Worm (Caenorhabditis elegans): ENCODE measurements around the gene cht-6.

cht-6 gene

ce11 chrV:6448356-6448755 lies 33.6 kb downstream of the cht-6 start, which contains the start of gene fbxa-196:
Gene fbxa-196, plus strand, starts transcription at chrV:6448656.
- TF ChIP-seq W03F9.2 (tag; optimal IDR thresholded peaks at IDR 0.05): no peak
- TF ChIP-seq dao-5 (tag; optimal IDR thresholded peaks at IDR 0.05): no peak
- no peak for TF ChIP-seq him-1 (tag; optimal IDR thresholded peaks at IDR 0.05)

- TF ChIP-seq him-1 (tag; optimal IDR thresholded peaks at IDR 0.05) (no peak), W03F9.2 (tag; optimal IDR thresholded peaks at IDR 0.05) (no peak), dao-5 (tag; optimal IDR thresholded peaks at IDR 0.05) (no peak)
Measured at ce11 chrV:6450129-6451011, 35.6 kb downstream of the cht-6 start, which contains the start of gene acl-8. Gene acl-8, plus strand, starts transcription at chrV:6450870.

- TF ChIP-seq dao-5 (tag; optimal IDR thresholded peaks at IDR 0.05) (no peak), him-1 (tag; optimal IDR thresholded peaks at IDR 0.05) (no peak), W03F9.2 (tag; optimal IDR thresholded peaks at IDR 0.05) (no peak)
Measured at ce11 chrV:6453122-6453521, 38.3 kb downstream of the cht-6 start, which contains the start of gene acl-9. Gene acl-9, plus strand, starts transcription at chrV:6453226.

- no peak for TF ChIP-seq him-1 (tag; optimal IDR thresholded peaks at IDR 0.05)
- no peak for TF ChIP-seq W03F9.2 (tag; optimal IDR thresholded peaks at IDR 0.05)
- no peak for TF ChIP-seq dao-5 (tag; optimal IDR thresholded peaks at IDR 0.05)
Measured at ce11 chrV:6456903-6457302, 42.1 kb downstream of the cht-6 start.

- TF ChIP-seq W03F9.2 (tag; optimal IDR thresholded peaks at IDR 0.05) (no peak), him-1 (tag; optimal IDR thresholded peaks at IDR 0.05) (no peak), dao-5 (tag; optimal IDR thresholded peaks at IDR 0.05) (no peak)
Measured at ce11 chrV:6458302-6458998, 43.7 kb downstream of the cht-6 start.

ce11 chrV:6461250-6461649 lies 46.5 kb downstream of the cht-6 start:
- TF ChIP-seq him-1 (tag; optimal IDR thresholded peaks at IDR 0.05) (no peak), W03F9.2 (tag; optimal IDR thresholded peaks at IDR 0.05) (no peak), dao-5 (tag; optimal IDR thresholded peaks at IDR 0.05) (no peak)

ce11 chrV:6462606-6463005 lies 47.8 kb downstream of the cht-6 start:
- TF ChIP-seq dao-5 (tag; optimal IDR thresholded peaks at IDR 0.05): no peak
- no peak for TF ChIP-seq W03F9.2 (tag; optimal IDR thresholded peaks at IDR 0.05)
- no peak for TF ChIP-seq him-1 (tag; optimal IDR thresholded peaks at IDR 0.05)

ce11 chrV:6464238-6464637 lies 49.4 kb downstream of the cht-6 start:
- TF ChIP-seq dao-5 (tag; optimal IDR thresholded peaks at IDR 0.05): no peak
- no peak for TF ChIP-seq him-1 (tag; optimal IDR thresholded peaks at IDR 0.05)
- TF ChIP-seq W03F9.2 (tag; optimal IDR thresholded peaks at IDR 0.05): no peak

ce11 chrV:6464765-6465164 lies 50.0 kb downstream of the cht-6 start, which contains the start of gene unc-83:
Gene unc-83, plus strand, starts transcription at chrV:6465065.
- no peak for TF ChIP-seq W03F9.2 (tag; optimal IDR thresholded peaks at IDR 0.05)
- no peak for TF ChIP-seq dao-5 (tag; optimal IDR thresholded peaks at IDR 0.05)
- no peak for TF ChIP-seq him-1 (tag; optimal IDR thresholded peaks at IDR 0.05)

Measured in whole organism, L4/young adult.